Worm (Caenorhabditis elegans) whole organism, L1 larva: ENCODE measurements around the gene mksr-2.
A peak's percentile ranks its signal among the peaks of the same experiment; 100 is the strongest.

Experiments used
- ces-1 ChIP-seq: fragments of 150-350 bp; optimal IDR thresholded peaks from 2 replicates; lab custom pipeline; 2014; ENCODE audit warnings: missing biosample characterization, missing genetic modification reagents, missing genetic modification characterization
- dpl-1 ChIP-seq, 3 experiments: fragments of 150-350 bp in 2 of 3; sonication (generic microtip) in 1 of 3; optimal IDR thresholded peaks; 2 replicates each; lab custom pipeline; 2014 to 2017; ENCODE audit warnings: missing biosample characterization in 3 of 3, missing genetic modification characterization in 3 of 3, missing genetic modification reagents in 3 of 3
- fos-1 ChIP-seq: fragments of 150-350 bp; optimal IDR thresholded peaks from 2 replicates; lab custom pipeline; 2014; ENCODE audit warnings: missing biosample characterization, missing genetic modification characterization
- lin-13 ChIP-seq: fragments of 150-350 bp; optimal IDR thresholded peaks from 2 replicates; lab custom pipeline; 2014; ENCODE audit warnings: missing biosample characterization, missing genetic modification reagents, missing genetic modification characterization
- lsy-2 ChIP-seq, 2 experiments: fragments of 150-350 bp; optimal IDR thresholded peaks; 2 replicates each; lab custom pipeline; 2014; ENCODE audit warnings: missing biosample characterization in 2 of 2, missing genetic modification characterization in 2 of 2
- nhr-237 ChIP-seq: fragments of 150-350 bp; optimal IDR thresholded peaks from 2 replicates; lab custom pipeline; 2014; ENCODE audit warnings: missing biosample characterization, missing genetic modification characterization
- nhr-76 ChIP-seq: sonication (generic microtip); optimal IDR thresholded peaks from 2 replicates; lab custom pipeline; 2017; ENCODE audit warnings: missing biosample characterization, missing genetic modification characterization
- nhr-77 ChIP-seq: fragments of 150-350 bp; optimal IDR thresholded peaks from 2 replicates; lab custom pipeline; 2014; ENCODE audit warnings: missing biosample characterization, missing genetic modification characterization
- sox-4 ChIP-seq: sonication (generic microtip); optimal IDR thresholded peaks from 2 replicates; lab custom pipeline; 2016; ENCODE audit warnings: missing genetic modification characterization, missing compliant biosample characterization
- unc-130 ChIP-seq: fragments of 150-350 bp; optimal IDR thresholded peaks from 2 replicates; lab custom pipeline; 2017; ENCODE audit warnings: missing biosample characterization, missing genetic modification characterization, inconsistent platforms
- ztf-11 ChIP-seq, 2 experiments: sonication (generic microtip); optimal IDR thresholded peaks; 2 replicates each; lab custom pipeline; 2016 to 2017; ENCODE audit warnings: missing genetic modification characterization in 2 of 2, missing biosample characterization in 1 of 2, missing compliant biosample characterization in 1 of 2

ce11 chrIV:2281353-2281976 is 24.9 kb downstream of the mksr-2 start:
- TF ChIP-seq dpl-1 (GFP tag; optimal IDR thresholded peaks at IDR 0.05; lab: Kevin White, UChicago) = peak; percentile 18 to 64 (median 38)
- TF ChIP-seq fos-1 (tag; lab: Kevin White, UChicago) = no peak
- no peak for TF ChIP-seq ces-1 (GFP tag; lab: Kevin White, UChicago)
- TF ChIP-seq lin-13 (GFP tag; lab: Kevin White, UChicago) = no peak
- TF ChIP-seq sox-4 (tag; lab: Kevin White, UChicago) = no peak
- no peak for TF ChIP-seq unc-130 (tag; lab: Kevin White, UChicago)
- no peak for TF ChIP-seq ztf-11 (tag; optimal IDR thresholded peaks at IDR 0.05; lab: Kevin White, UChicago)
- TF ChIP-seq nhr-76 = no peak
- no peak for TF ChIP-seq nhr-237 (tag; lab: Kevin White, UChicago)
- peak in 1 of 2 experiments; percentile 58 for TF ChIP-seq lsy-2 (tag; optimal IDR thresholded peaks at IDR 0.05; lab: Kevin White, UChicago)
- no peak for TF ChIP-seq nhr-77 (tag; lab: Kevin White, UChicago)
